Fruit fly (Drosophila melanogaster): ENCODE data around the gene CG10097.

DNA sequence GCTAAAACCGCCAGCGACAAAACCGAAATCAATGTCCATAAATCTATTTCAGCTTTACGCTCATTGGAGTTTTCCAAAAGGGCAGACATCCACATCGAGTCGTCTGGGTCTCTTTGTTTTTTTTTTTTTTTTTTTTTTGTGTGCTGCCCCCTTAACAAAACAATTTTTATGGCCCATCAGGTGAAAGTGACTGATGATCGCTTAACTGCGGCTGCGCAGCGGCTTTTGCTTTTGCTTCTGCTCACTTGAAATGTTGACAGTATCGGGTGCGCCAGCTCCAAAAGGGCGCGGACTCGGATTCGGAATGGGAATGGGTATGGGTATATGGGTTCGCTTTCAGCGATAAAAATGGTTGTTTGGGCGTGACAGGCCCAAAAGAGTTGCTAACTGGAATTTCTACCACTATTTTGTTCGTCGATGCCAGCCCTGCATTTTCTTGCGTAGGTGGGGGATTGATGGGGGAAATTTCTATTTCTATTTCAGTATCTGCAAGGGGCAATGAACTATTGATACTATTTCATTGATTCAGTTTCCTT is 33.8 kb downstream of the CG10097 start:
- TF ChIP-seq CG4318 (GFP tag; optimal IDR thresholded peaks at IDR 0.05) (no peak), CG6854 (GFP tag; optimal IDR thresholded peaks at IDR 0.05) (no peak), CG16779 (tag; optimal IDR thresholded peaks at IDR 0.05) (no peak), Blimp-1 (GFP tag; optimal IDR thresholded peaks at IDR 0.05) (no peak), CG6792 (GFP tag; optimal IDR thresholded peaks at IDR 0.05) (no peak), Hr39 (GFP tag; optimal IDR thresholded peaks at IDR 0.05) (no peak), CG15336 (GFP tag; IDR thresholded peaks at IDR 0.05) (no peak), vri (GFP tag; optimal IDR thresholded peaks at IDR 0.05) (no peak), CG11902 (GFP tag; optimal IDR thresholded peaks at IDR 0.05) (no peak), OdsH (GFP tag; optimal IDR thresholded peaks at IDR 0.05) (no peak)
